Worm (Caenorhabditis elegans) whole organism, L4 larva: ENCODE results near the gene Y43F8B.22.

Source experiments
- Y105C5A.15 ChIP-seq: fragments of 200-800 bp; sonication (Bioruptor generic); IDR thresholded peaks from 2 replicates; pipeline ENCODE4 v1.3.6; 2022; ENCODE audit warnings: missing genetic modification characterization, missing compliant biosample characterization
- aha-1 ChIP-seq: fragments of 150-350 bp; peaks from one replicate; lab custom pipeline; 2014; ENCODE audit warnings: missing biosample characterization, missing genetic modification characterization
- ceh-28 ChIP-seq: fragments of 150-350 bp; optimal IDR thresholded peaks from 2 replicates; lab custom pipeline; 2014; ENCODE audit warnings: missing biosample characterization, missing genetic modification reagents, missing genetic modification characterization
- daf-16 ChIP-seq, 3 experiments: sonication (generic microtip); optimal IDR thresholded peaks; 2 replicates each; lab custom pipeline; 2016 to 2017; ENCODE audit warnings: missing genetic modification characterization in 3 of 3, missing genetic modification reagents in 3 of 3, mild to moderate bottlenecking in 2 of 3, missing compliant biosample characterization in 2 of 3, missing biosample characterization in 1 of 3, moderate library complexity in 1 of 3
- daf-8 ChIP-seq: fragments of 200-800 bp; sonication (Bioruptor generic); IDR thresholded peaks from 2 replicates; pipeline ENCODE4 v1.3.6; 2022; ENCODE audit warnings: missing genetic modification characterization, missing compliant biosample characterization
- dmd-6 ChIP-seq: fragments of 200-800 bp; sonication (Bioruptor generic); IDR thresholded peaks from 2 replicates; pipeline ENCODE4 v1.3.6; 2022; ENCODE audit warnings: missing genetic modification reagents, missing genetic modification characterization, missing compliant biosample characterization
- dpl-1 ChIP-seq: fragments of 150-350 bp; optimal IDR thresholded peaks from 2 replicates; lab custom pipeline; 2014; ENCODE audit warnings: missing biosample characterization, missing genetic modification reagents, missing genetic modification characterization
- dve-1 ChIP-seq: sonication (generic microtip); optimal IDR thresholded peaks from 2 replicates; lab custom pipeline; 2017; ENCODE audit warnings: antibody characterized with exemption, mild to moderate bottlenecking, missing genetic modification characterization, missing compliant biosample characterization; ENCODE audit not compliant: insufficient read depth
- egl-43 ChIP-seq: fragments of 200-800 bp; sonication (Bioruptor generic); IDR thresholded peaks from 2 replicates; pipeline ENCODE4 v1.3.6; 2022; ENCODE audit warnings: missing genetic modification reagents, missing genetic modification characterization, missing compliant biosample characterization
- hlh-11 ChIP-seq: fragments of 200-800 bp; sonication (Bioruptor generic); optimal IDR thresholded peaks from 2 replicates; lab custom pipeline; 2018; ENCODE audit warnings: mild to moderate bottlenecking, missing genetic modification characterization, missing compliant biosample characterization
- hlh-30 ChIP-seq: sonication (generic microtip); optimal IDR thresholded peaks from 2 replicates; lab custom pipeline; 2017; ENCODE audit warnings: antibody characterized with exemption, mild to moderate bottlenecking, missing genetic modification characterization, missing compliant biosample characterization; ENCODE audit not compliant: insufficient read depth
- lsy-2 ChIP-seq, 2 experiments: fragments of 150-350 bp in 1 of 2; sonication (generic microtip) in 1 of 2; optimal IDR thresholded peaks; 2 replicates each; lab custom pipeline; 2014 to 2017; ENCODE audit warnings: missing biosample characterization in 2 of 2, missing genetic modification characterization in 2 of 2
- madf-9 ChIP-seq: fragments of 200-800 bp; sonication (Bioruptor generic); conservative IDR thresholded peaks from 2 replicates; pipeline ENCODE4 v1.3.6; 2022; ENCODE audit warnings: missing genetic modification reagents, missing genetic modification characterization, missing compliant biosample characterization
- mdl-1 ChIP-seq, 2 experiments: fragments of 150-350 bp in 1 of 2; sonication (generic microtip) in 1 of 2; optimal IDR thresholded peaks; 2 replicates each; lab custom pipeline; 2014 to 2017; ENCODE audit warnings: missing biosample characterization in 2 of 2, missing genetic modification characterization in 2 of 2
- nhr-10 ChIP-seq: fragments of 150-350 bp; optimal IDR thresholded peaks from 2 replicates; lab custom pipeline; 2014; ENCODE audit warnings: missing biosample characterization, missing genetic modification characterization
- nhr-28 ChIP-seq: fragments of 150-350 bp; optimal IDR thresholded peaks from 2 replicates; lab custom pipeline; 2014; ENCODE audit warnings: missing biosample characterization, missing genetic modification characterization
- php-3 ChIP-seq: fragments of 200-800 bp; sonication (Bioruptor generic); IDR thresholded peaks from 2 replicates; pipeline ENCODE4 v1.3.6; 2022; ENCODE audit warnings: missing genetic modification reagents, missing genetic modification characterization, missing compliant biosample characterization
- pqm-1 ChIP-seq: sonication (generic microtip); optimal IDR thresholded peaks from 2 replicates; lab custom pipeline; 2017; ENCODE audit warnings: missing biosample characterization, missing genetic modification characterization
- rbr-2 ChIP-seq: sonication (generic microtip); optimal IDR thresholded peaks from 2 replicates; lab custom pipeline; 2016; ENCODE audit warnings: missing genotype, missing genetic modification characterization, missing compliant biosample characterization
- sdz-12 ChIP-seq: fragments of 200-800 bp; sonication (Bioruptor generic); optimal IDR thresholded peaks from 2 replicates; lab custom pipeline; 2018; ENCODE audit warnings: mild to moderate bottlenecking, missing genetic modification characterization, missing compliant biosample characterization
- snpc-1.2 ChIP-seq: fragments of 200-800 bp; sonication (Bioruptor generic); IDR thresholded peaks from 2 replicates; pipeline ENCODE4 v1.3.6; 2022; ENCODE audit warnings: missing genetic modification reagents, missing genetic modification characterization, missing compliant biosample characterization
- snpc-4 ChIP-seq: fragments of 150-350 bp; optimal IDR thresholded peaks from 2 replicates; lab custom pipeline; 2014; ENCODE audit warnings: missing biosample characterization, missing genetic modification characterization
- tra-1 ChIP-seq: fragments of 200-800 bp; sonication (Bioruptor generic); IDR thresholded peaks from 2 replicates; pipeline ENCODE4 v1.3.6; 2022; ENCODE audit warnings: missing genetic modification reagents, missing genetic modification characterization, missing compliant biosample characterization
- unc-62 ChIP-seq, 3 experiments: fragments of 150-350 bp in 1 of 3; sonication (generic microtip); optimal IDR thresholded peaks in 2 of 3; peaks in 1 of 3; 1 replicate in 1 of 3; 2 replicates in 2 of 3; lab custom pipeline; 2014 to 2017; ENCODE audit warnings: missing biosample characterization in 3 of 3, missing genetic modification characterization in 3 of 3, missing genetic modification reagents in 3 of 3, missing genotype in 1 of 3
- vab-7 ChIP-seq: fragments of 200-800 bp; sonication (Bioruptor generic); IDR thresholded peaks from 2 replicates; pipeline ENCODE4 v1.3.6; 2022; ENCODE audit warnings: missing genetic modification reagents, missing genetic modification characterization, missing compliant biosample characterization
- zag-1 ChIP-seq: fragments of 150-350 bp; optimal IDR thresholded peaks from 2 replicates; lab custom pipeline; 2014; ENCODE audit warnings: missing biosample characterization, missing genetic modification characterization
- zfp-2 ChIP-seq: sonication (generic microtip); optimal IDR thresholded peaks from 2 replicates; lab custom pipeline; 2016; ENCODE audit warnings: mild to moderate bottlenecking, missing genetic modification characterization, missing compliant biosample characterization

Gene Y43F8B.22

ce11 chrV:19443599-19443998 is 39.0 kb upstream of the Y43F8B.22 start:
- TF ChIP-seq ceh-28 (tag; lab: Kevin White, UChicago) (no peak), dve-1 (tag; lab: Kevin White, UChicago) (peak; percentile 27), lsy-2 (tag; optimal IDR thresholded peaks at IDR 0.05; lab: Kevin White, UChicago) (peak in 1 of 2 experiments; percentile 4), nhr-28 (tag; lab: Kevin White, UChicago) (peak; percentile 34), dpl-1 (GFP tag; lab: Kevin White, UChicago) (no peak), daf-16 (GFP tag; optimal IDR thresholded peaks at IDR 0.05; lab: Kevin White, UChicago) (no peak), daf-16 (tag; optimal IDR thresholded peaks at IDR 0.05; lab: Kevin White, UChicago) (peak; percentile 72)

DNA sequence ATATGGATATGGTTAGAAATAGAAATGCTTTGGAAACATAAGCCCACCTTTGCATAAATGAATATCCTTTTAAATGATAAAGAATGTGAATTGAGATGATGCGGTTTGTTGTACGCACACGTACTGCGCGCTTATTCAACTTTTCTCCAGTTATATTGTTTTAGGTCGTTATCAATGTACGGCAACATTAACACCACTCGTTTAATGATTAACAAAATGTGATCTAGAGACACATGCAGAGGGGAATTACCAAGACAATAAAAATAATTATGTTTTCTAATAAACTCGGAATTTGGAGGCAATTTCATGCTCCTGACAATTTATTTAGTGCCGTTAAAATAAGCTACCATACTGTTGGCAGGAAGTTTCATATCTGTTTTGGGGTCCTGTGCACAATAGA is 37.2 kb upstream of the Y43F8B.22 start, which contains the start of gene M04C3.1:
TSS of gene M04C3.1 (minus strand) at position 164 of the 400 bp plus-strand sequence.
- TF ChIP-seq nhr-28 (tag; lab: Kevin White, UChicago), result peak; percentile 49
- TF ChIP-seq snpc-4 (tag; lab: Kevin White, UChicago), result no peak
- no peak for TF ChIP-seq rbr-2
- TF ChIP-seq hlh-30 (tag; lab: Kevin White, UChicago), result peak; percentile 22
- no peak for TF ChIP-seq tra-1
- TF ChIP-seq lsy-2 (tag; optimal IDR thresholded peaks at IDR 0.05; lab: Kevin White, UChicago), result peak in 1 of 2 experiments; percentile 5
- peak; percentile 27; the same call in 1 of the 2 replicates for TF ChIP-seq dmd-6 (GFP tag; lab: Robert Waterston, UW)
- TF ChIP-seq dve-1 (tag; lab: Kevin White, UChicago), result peak; percentile 66
- TF ChIP-seq daf-16 (GFP tag; optimal IDR thresholded peaks at IDR 0.05; lab: Kevin White, UChicago), result no peak
- peak; percentile 71 for TF ChIP-seq daf-16 (tag; optimal IDR thresholded peaks at IDR 0.05; lab: Kevin White, UChicago)
- TF ChIP-seq pqm-1 (tag; lab: Kevin White, UChicago), result peak; percentile 79
- TF ChIP-seq php-3 (GFP tag; lab: Robert Waterston, UW), result peak; percentile 72

DNA sequence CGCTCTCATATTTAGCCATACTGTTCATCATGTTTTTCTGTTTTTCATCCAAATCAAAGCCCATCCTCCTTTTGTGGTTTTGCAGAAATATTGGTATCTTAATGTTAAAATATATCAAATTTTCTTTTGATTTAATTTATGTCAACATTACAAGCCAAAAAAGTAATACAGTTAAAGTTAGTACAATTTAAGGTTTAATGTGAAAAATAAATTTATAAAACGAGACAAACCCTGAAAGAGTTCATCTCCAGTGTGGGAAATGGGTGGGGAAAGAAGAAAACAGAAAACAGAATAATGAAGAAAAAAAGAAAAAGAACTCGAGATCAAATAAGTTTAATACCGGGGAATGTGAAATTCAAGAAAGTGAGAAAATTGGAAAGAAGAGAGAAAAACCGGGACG is 33.8 kb upstream of the Y43F8B.22 start, which contains the start of gene M04C3.2:
TSS of gene M04C3.2 (minus strand) at position 101 of the 400 bp plus-strand sequence.
- TF ChIP-seq sdz-12 (GFP tag; lab: Kevin White, UChicago) (no peak), zfp-2 (tag; lab: Kevin White, UChicago) (no peak), dmd-6 (GFP tag; lab: Robert Waterston, UW) (no peak), zag-1 (tag; lab: Kevin White, UChicago) (no peak), daf-8 (no peak), madf-9 (GFP tag; lab: Robert Waterston, UW) (no peak), Y105C5A.15 (no peak), nhr-10 (tag; lab: Kevin White, UChicago) (no peak)

- TF ChIP-seq dmd-6 (GFP tag; lab: Robert Waterston, UW) (peak; percentile 61), unc-62 (GFP tag; optimal IDR thresholded peaks at IDR 0.05 in 1 of 2; lab: Kevin White, UChicago) (peak in 1 of 2 experiments; percentile 67), unc-62 (tag; optimal IDR thresholded peaks at IDR 0.05; lab: Kevin White, UChicago) (no peak), mdl-1 (tag; optimal IDR thresholded peaks at IDR 0.05; lab: Kevin White, UChicago) (no peak), hlh-11 (peak; percentile 26), aha-1 (tag; lab: Kevin White, UChicago) (peak; percentile 48), Y105C5A.15 (no peak), lsy-2 (tag; optimal IDR thresholded peaks at IDR 0.05; lab: Kevin White, UChicago) (no peak), pqm-1 (tag; lab: Kevin White, UChicago) (peak; percentile 55), nhr-28 (tag; lab: Kevin White, UChicago) (peak; percentile 23), daf-16 (GFP tag; optimal IDR thresholded peaks at IDR 0.05; lab: Kevin White, UChicago) (no peak), daf-16 (tag; optimal IDR thresholded peaks at IDR 0.05; lab: Kevin White, UChicago) (peak; percentile 35), vab-7 (no peak), snpc-1.2 (GFP tag; lab: Robert Waterston, UW) (no peak)
Observed at ce11 chrV:19449544-19449943, 33.1 kb upstream of the Y43F8B.22 start, which contains the start of gene M04C3.5. Gene M04C3.5 (plus strand): TSS chrV:19449733.

DNA sequence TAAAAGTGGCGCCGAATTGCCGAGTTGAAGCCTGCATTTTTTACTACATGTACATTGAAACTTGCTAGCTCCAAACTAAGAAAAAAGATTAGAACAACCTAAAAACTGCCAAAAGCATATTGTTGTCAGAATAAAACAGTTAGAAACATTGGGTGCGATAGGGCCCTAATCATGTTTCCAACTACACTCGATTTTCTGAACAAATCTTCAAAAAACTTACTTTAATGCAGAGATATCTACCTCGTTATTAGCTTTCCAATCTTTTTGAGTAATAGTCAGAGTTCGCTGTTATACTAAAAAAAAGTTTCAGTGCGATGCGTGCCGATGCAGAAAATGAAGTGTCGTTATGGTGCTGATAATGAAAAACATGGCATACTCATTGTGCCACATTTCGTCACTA is 27.0 kb upstream of the Y43F8B.22 start, which contains the start of the genes Y43F8B.13 and Y43F8B.14:
TSS of gene Y43F8B.13 (plus strand) at position 301 of the 400 bp plus-strand sequence.
TSS of gene Y43F8B.14 (minus strand) at position 322 of the 400 bp plus-strand sequence.
- TF ChIP-seq daf-16 (GFP tag; optimal IDR thresholded peaks at IDR 0.05; lab: Kevin White, UChicago) (no peak), daf-16 (tag; optimal IDR thresholded peaks at IDR 0.05; lab: Kevin White, UChicago) (peak; percentile 35), egl-43 (no peak), pqm-1 (tag; lab: Kevin White, UChicago) (peak; percentile 56)
- TF ChIP-seq, all 104 proteins: peak for 2
